Worm (Caenorhabditis elegans) whole organism, L1 larva: ENCODE measurements around the gene F07F6.7.

Experiments used
- C34B4.2 ChIP-seq: sonication (generic microtip); optimal IDR thresholded peaks from 2 replicates; lab custom pipeline; 2017; ENCODE audit warnings: mild to moderate bottlenecking, missing genetic modification characterization, missing compliant biosample characterization
- F16B12.6 ChIP-seq: fragments of 150-350 bp; optimal IDR thresholded peaks from 2 replicates; lab custom pipeline; 2014; ENCODE audit warnings: missing biosample characterization, missing genetic modification characterization
- Y116A8C.19 ChIP-seq: sonication (generic microtip); optimal IDR thresholded peaks from 2 replicates; lab custom pipeline; 2016; ENCODE audit warnings: missing compliant biosample characterization, missing genetic modification characterization, borderline replicate concordance
- aha-1 ChIP-seq: fragments of 150-350 bp; optimal IDR thresholded peaks from 2 replicates; lab custom pipeline; 2014; ENCODE audit warnings: missing biosample characterization, missing genetic modification characterization
- alr-1 ChIP-seq: fragments of 200-800 bp; sonication (Bioruptor generic); optimal IDR thresholded peaks from 2 replicates; lab custom pipeline; 2018; ENCODE audit warnings: borderline replicate concordance, mild to moderate bottlenecking, missing genetic modification characterization, missing compliant biosample characterization
- blmp-1 ChIP-seq: fragments of 150-350 bp; optimal IDR thresholded peaks from 2 replicates; lab custom pipeline; 2014; ENCODE audit warnings: missing biosample characterization, missing genetic modification characterization
- ces-1 ChIP-seq: fragments of 150-350 bp; optimal IDR thresholded peaks from 2 replicates; lab custom pipeline; 2014; ENCODE audit warnings: missing biosample characterization, missing genetic modification reagents, missing genetic modification characterization
- dpl-1 ChIP-seq, 3 experiments: fragments of 150-350 bp in 2 of 3; sonication (generic microtip) in 1 of 3; optimal IDR thresholded peaks; 2 replicates each; lab custom pipeline; 2014 to 2017; ENCODE audit warnings: missing biosample characterization in 3 of 3, missing genetic modification characterization in 3 of 3, missing genetic modification reagents in 3 of 3
- dsc-1 ChIP-seq: sonication (generic microtip); optimal IDR thresholded peaks from 2 replicates; lab custom pipeline; 2016; ENCODE audit warnings: mild to moderate bottlenecking, missing genetic modification characterization, missing compliant biosample characterization
- efl-3 ChIP-seq: fragments of 200-800 bp; sonication (Bioruptor generic); optimal IDR thresholded peaks from 2 replicates; lab custom pipeline; 2018; ENCODE audit warnings: mild to moderate bottlenecking, missing genetic modification characterization, missing compliant biosample characterization
- egl-27 ChIP-seq, 2 experiments: fragments of 150-350 bp in 1 of 2; sonication (generic microtip); optimal IDR thresholded peaks; 3 replicates each; lab custom pipeline; 2017 to 2018; ENCODE audit warnings: missing biosample characterization in 2 of 2, missing genetic modification characterization in 2 of 2, missing genetic modification reagents in 2 of 2
- ets-5 ChIP-seq: fragments of 200-800 bp; sonication (Bioruptor generic); IDR thresholded peaks from 2 replicates; pipeline ENCODE4 v1.3.6; 2022; ENCODE audit warnings: missing genetic modification characterization, missing compliant biosample characterization
- fkh-10 ChIP-seq: sonication (generic microtip); optimal IDR thresholded peaks from 2 replicates; lab custom pipeline; 2017; ENCODE audit warnings: missing biosample characterization, missing genetic modification reagents, missing genetic modification characterization
- fkh-4 ChIP-seq: sonication (generic microtip); optimal IDR thresholded peaks from 2 replicates; lab custom pipeline; 2016; ENCODE audit warnings: missing compliant biosample characterization, missing genetic modification characterization, borderline replicate concordance
- fos-1 ChIP-seq: fragments of 150-350 bp; optimal IDR thresholded peaks from 2 replicates; lab custom pipeline; 2014; ENCODE audit warnings: missing biosample characterization, missing genetic modification characterization
- grh-1 ChIP-seq: fragments of 200-800 bp; sonication (Bioruptor generic); IDR thresholded peaks from 2 replicates; pipeline ENCODE4 v1.3.6; 2022; ENCODE audit warnings: missing genetic modification reagents, missing genetic modification characterization, missing compliant biosample characterization
- hlh-4 ChIP-seq: sonication (generic microtip); optimal IDR thresholded peaks from 2 replicates; lab custom pipeline; 2016; ENCODE audit warnings: mild to moderate bottlenecking, missing genetic modification characterization, missing compliant biosample characterization
- isw-1 ChIP-seq: fragments of 200-800 bp; sonication (Bioruptor generic); IDR thresholded peaks from 2 replicates; pipeline ENCODE4 v1.3.6; 2022; ENCODE audit warnings: missing genetic modification characterization, missing compliant biosample characterization
- lin-13 ChIP-seq: fragments of 150-350 bp; optimal IDR thresholded peaks from 2 replicates; lab custom pipeline; 2014; ENCODE audit warnings: missing biosample characterization, missing genetic modification reagents, missing genetic modification characterization
- lin-14 ChIP-seq: fragments of 200-800 bp; sonication (Bioruptor generic); optimal IDR thresholded peaks from 2 replicates; lab custom pipeline; 2018; ENCODE audit warnings: mild to moderate bottlenecking, missing genetic modification characterization, moderate library complexity, missing compliant biosample characterization
- lin-39 ChIP-seq: fragments of 150-350 bp; optimal IDR thresholded peaks from 2 replicates; lab custom pipeline; 2014; ENCODE audit warnings: missing biosample characterization, missing genetic modification reagents, missing genetic modification characterization
- lir-3 ChIP-seq: sonication (generic microtip); optimal IDR thresholded peaks from 2 replicates; lab custom pipeline; 2016; ENCODE audit warnings: mild to moderate bottlenecking, missing genetic modification characterization, moderate library complexity, missing compliant biosample characterization; ENCODE audit not compliant: poor library complexity
- lsy-2 ChIP-seq, 2 experiments: fragments of 150-350 bp; optimal IDR thresholded peaks; 2 replicates each; lab custom pipeline; 2014; ENCODE audit warnings: missing biosample characterization in 2 of 2, missing genetic modification characterization in 2 of 2
- mab-9 ChIP-seq: fragments of 200-800 bp; sonication (Bioruptor generic); IDR thresholded peaks from 2 replicates; pipeline ENCODE4 v1.3.6; 2022; ENCODE audit warnings: missing genetic modification reagents, missing genetic modification characterization, missing compliant biosample characterization
- mdl-1 ChIP-seq, 2 experiments: fragments of 150-350 bp; optimal IDR thresholded peaks; 2 replicates each; lab custom pipeline; 2014 to 2017; ENCODE audit warnings: missing biosample characterization in 2 of 2, missing genetic modification characterization in 2 of 2, inconsistent platforms in 1 of 2
- mef-2 ChIP-seq: fragments of 150-350 bp; optimal IDR thresholded peaks from 2 replicates; lab custom pipeline; 2014; ENCODE audit warnings: missing biosample characterization, missing genetic modification characterization
- nhr-12 ChIP-seq: sonication (generic microtip); optimal IDR thresholded peaks from 2 replicates; lab custom pipeline; 2017; ENCODE audit warnings: missing biosample characterization, missing genetic modification characterization
- nhr-19 ChIP-seq: fragments of 200-800 bp; sonication (Bioruptor generic); conservative IDR thresholded peaks from 2 replicates; pipeline ENCODE4 v1.3.6; 2022; ENCODE audit warnings: missing genetic modification characterization, missing compliant biosample characterization
- nhr-20 ChIP-seq: sonication (generic microtip); optimal IDR thresholded peaks from 2 replicates; lab custom pipeline; 2016; ENCODE audit warnings: mild to moderate bottlenecking, missing genetic modification characterization, missing compliant biosample characterization
- nhr-237 ChIP-seq: fragments of 150-350 bp; optimal IDR thresholded peaks from 2 replicates; lab custom pipeline; 2014; ENCODE audit warnings: missing biosample characterization, missing genetic modification characterization
- nhr-71 ChIP-seq: sonication (generic microtip); optimal IDR thresholded peaks from 2 replicates; lab custom pipeline; 2016; ENCODE audit warnings: mild to moderate bottlenecking, missing genetic modification characterization, moderate library complexity, missing compliant biosample characterization
- nhr-76 ChIP-seq: sonication (generic microtip); optimal IDR thresholded peaks from 2 replicates; lab custom pipeline; 2017; ENCODE audit warnings: missing biosample characterization, missing genetic modification characterization
- nhr-77 ChIP-seq: fragments of 150-350 bp; optimal IDR thresholded peaks from 2 replicates; lab custom pipeline; 2014; ENCODE audit warnings: missing biosample characterization, missing genetic modification characterization
- nhr-84 ChIP-seq: sonication (generic microtip); optimal IDR thresholded peaks from 2 replicates; lab custom pipeline; 2017; ENCODE audit warnings: missing biosample characterization, missing genetic modification characterization
- nhr-85 ChIP-seq: sonication (generic microtip); peaks from one replicate; lab custom pipeline; 2016; ENCODE audit warnings: missing genetic modification characterization, inconsistent platforms, missing compliant biosample characterization
- pag-3 ChIP-seq: sonication (generic microtip); optimal IDR thresholded peaks from 2 replicates; lab custom pipeline; 2017; ENCODE audit warnings: missing genetic modification characterization, mild to moderate bottlenecking, missing compliant biosample characterization, antibody characterized with exemption, borderline replicate concordance; ENCODE audit not compliant: insufficient read depth
- pax-3 ChIP-seq: fragments of 200-800 bp; sonication (Bioruptor generic); optimal IDR thresholded peaks from 2 replicates; lab custom pipeline; 2018; ENCODE audit warnings: mild to moderate bottlenecking, missing genetic modification characterization, moderate library complexity, missing compliant biosample characterization
- pqm-1 ChIP-seq: sonication (generic microtip); optimal IDR thresholded peaks from 3 replicates; lab custom pipeline; 2017; ENCODE audit warnings: missing biosample characterization, missing genetic modification characterization
- rnt-1 ChIP-seq: sonication (generic microtip); optimal IDR thresholded peaks from 2 replicates; lab custom pipeline; 2016; ENCODE audit warnings: mild to moderate bottlenecking, missing genetic modification characterization, moderate library complexity, missing compliant biosample characterization
- skn-1 ChIP-seq: fragments of 150-350 bp; optimal IDR thresholded peaks from 2 replicates; lab custom pipeline; 2014; ENCODE audit warnings: missing biosample characterization, missing genetic modification characterization
- snpc-4 ChIP-seq: fragments of 150-350 bp; optimal IDR thresholded peaks from 2 replicates; lab custom pipeline; 2014; ENCODE audit warnings: missing biosample characterization, missing genetic modification characterization
- sox-4 ChIP-seq: sonication (generic microtip); optimal IDR thresholded peaks from 2 replicates; lab custom pipeline; 2016; ENCODE audit warnings: missing genetic modification characterization, missing compliant biosample characterization
- sup-37 ChIP-seq: fragments of 200-800 bp; sonication (Bioruptor generic); optimal IDR thresholded peaks from 2 replicates; lab custom pipeline; 2018; ENCODE audit warnings: mild to moderate bottlenecking, missing genetic modification characterization, missing compliant biosample characterization
- swsn-7 ChIP-seq: sonication (generic microtip); optimal IDR thresholded peaks from 2 replicates; lab custom pipeline; 2016; ENCODE audit warnings: missing genetic modification characterization, missing compliant biosample characterization
- tbx-2 ChIP-seq: sonication (generic microtip); optimal IDR thresholded peaks from 2 replicates; lab custom pipeline; 2016; ENCODE audit warnings: missing genetic modification characterization, missing compliant biosample characterization
- unc-130 ChIP-seq: fragments of 150-350 bp; optimal IDR thresholded peaks from 2 replicates; lab custom pipeline; 2017; ENCODE audit warnings: missing biosample characterization, missing genetic modification characterization, inconsistent platforms
- unc-30 ChIP-seq: sonication (generic microtip); optimal IDR thresholded peaks from 2 replicates; lab custom pipeline; 2017; ENCODE audit warnings: missing biosample characterization, missing genetic modification characterization
- unc-62 ChIP-seq: fragments of 150-350 bp; optimal IDR thresholded peaks from 2 replicates; lab custom pipeline; 2014; ENCODE audit warnings: missing biosample characterization, missing genetic modification reagents, missing genetic modification characterization
- unc-86 ChIP-seq: sonication (generic microtip); optimal IDR thresholded peaks from 2 replicates; lab custom pipeline; 2016; ENCODE audit warnings: missing genetic modification characterization, missing compliant biosample characterization
- vab-15 ChIP-seq: sonication (generic microtip); optimal IDR thresholded peaks from 2 replicates; lab custom pipeline; 2017; ENCODE audit warnings: missing genotype, mild to moderate bottlenecking, missing genetic modification characterization, missing compliant biosample characterization
- xbp-1 ChIP-seq: sonication (generic microtip); optimal IDR thresholded peaks from 2 replicates; lab custom pipeline; 2016; ENCODE audit warnings: missing genetic modification characterization, missing compliant biosample characterization
- zag-1 ChIP-seq: fragments of 150-350 bp; optimal IDR thresholded peaks from 2 replicates; lab custom pipeline; 2014; ENCODE audit warnings: missing biosample characterization, missing genetic modification characterization
- zip-4 ChIP-seq: fragments of 200-800 bp; sonication (Bioruptor generic); optimal IDR thresholded peaks from 2 replicates; lab custom pipeline; 2018; ENCODE audit warnings: mild to moderate bottlenecking, missing genetic modification characterization, moderate library complexity, missing compliant biosample characterization
- ztf-4 ChIP-seq: fragments of 150-350 bp; optimal IDR thresholded peaks from 2 replicates; lab custom pipeline; 2014; ENCODE audit warnings: missing biosample characterization, missing genetic modification characterization

Gene F07F6.7

ce11 chrII:5426054-5426453, 2.4 kb upstream of the F07F6.7 start (continued):
- TF ChIP-seq nhr-77 (tag; lab: Kevin White, UChicago) (no peak), swsn-7 (tag; lab: Kevin White, UChicago) (peak; percentile 48), aha-1 (no peak), nhr-85 (tag; lab: Kevin White, UChicago) (peak; percentile 79), pqm-1 (tag; lab: Kevin White, UChicago) (no peak), grh-1 (GFP tag; lab: Robert Waterston, UW) (no peak), xbp-1 (tag; lab: Kevin White, UChicago) (peak; percentile 19), fos-1 (tag; lab: Kevin White, UChicago) (no peak), unc-30 (no peak), nhr-20 (peak; percentile 60), lin-13 (GFP tag; lab: Kevin White, UChicago) (peak; percentile 37), ztf-4 (peak; percentile 36), fkh-10 (GFP tag; lab: Kevin White, UChicago) (no peak), unc-130 (tag; lab: Kevin White, UChicago) (no peak), sox-4 (tag; lab: Kevin White, UChicago) (no peak), sup-37 (GFP tag; lab: Kevin White, UChicago) (no peak), nhr-71 (tag; lab: Kevin White, UChicago) (peak; percentile 78), nhr-76 (tag; lab: Kevin White, UChicago) (no peak), ces-1 (GFP tag; lab: Kevin White, UChicago) (no peak), snpc-4 (tag; lab: Kevin White, UChicago) (peak; percentile 6), unc-86 (tag; lab: Kevin White, UChicago) (no peak), hlh-4 (tag; lab: Kevin White, UChicago) (no peak), blmp-1 (peak; percentile 34), mef-2 (tag; lab: Kevin White, UChicago) (no peak), egl-27 (tag; optimal IDR thresholded peaks at IDR 0.05; lab: Kevin White, UChicago) (no peak), alr-1 (tag; lab: Kevin White, UChicago) (no peak), ets-5 (GFP tag; lab: Robert Waterston, UW) (no peak), mdl-1 (tag; optimal IDR thresholded peaks at IDR 0.05; lab: Kevin White, UChicago) (peak in 1 of 2 experiments; percentile 62), pax-3 (no peak), skn-1 (tag; lab: Kevin White, UChicago) (peak; percentile 17), nhr-19 (GFP tag; lab: Robert Waterston, UW) (peak; percentile 21; the same call in 1 of the 2 replicates), vab-15 (tag; lab: Kevin White, UChicago) (no peak), rnt-1 (tag; lab: Kevin White, UChicago) (peak; percentile 71), C34B4.2 (tag; lab: Kevin White, UChicago) (no peak), lsy-2 (tag; optimal IDR thresholded peaks at IDR 0.05; lab: Kevin White, UChicago) (peak; percentile 56 to 73), zag-1 (tag; lab: Kevin White, UChicago) (no peak), unc-62 (no peak), efl-3 (GFP tag; lab: Kevin White, UChicago) (no peak), tbx-2 (no peak), isw-1 (no peak), zip-4 (GFP tag; lab: Kevin White, UChicago) (no peak), F16B12.6 (peak; percentile 34), mab-9 (GFP tag; lab: Robert Waterston, UW) (no peak), pag-3 (no peak), dsc-1 (no peak), fkh-4 (tag; lab: Kevin White, UChicago) (no peak), nhr-237 (tag; lab: Kevin White, UChicago) (no peak), nhr-12 (tag; lab: Kevin White, UChicago) (no peak), dpl-1 (GFP tag; optimal IDR thresholded peaks at IDR 0.05; lab: Kevin White, UChicago) (peak; percentile 21 to 60 (median 58)), nhr-84 (tag; lab: Kevin White, UChicago) (no peak), lir-3 (peak; percentile 12), Y116A8C.19 (tag; lab: Kevin White, UChicago) (no peak), lin-39 (tag; lab: Kevin White, UChicago) (no peak), lin-14 (GFP tag; lab: Kevin White, UChicago) (peak; percentile 85)
- TF ChIP-seq, all 84 proteins: peak for 27
